Fruit fly (Drosophila melanogaster): ENCODE results near the gene TTLL4B.

DNA sequence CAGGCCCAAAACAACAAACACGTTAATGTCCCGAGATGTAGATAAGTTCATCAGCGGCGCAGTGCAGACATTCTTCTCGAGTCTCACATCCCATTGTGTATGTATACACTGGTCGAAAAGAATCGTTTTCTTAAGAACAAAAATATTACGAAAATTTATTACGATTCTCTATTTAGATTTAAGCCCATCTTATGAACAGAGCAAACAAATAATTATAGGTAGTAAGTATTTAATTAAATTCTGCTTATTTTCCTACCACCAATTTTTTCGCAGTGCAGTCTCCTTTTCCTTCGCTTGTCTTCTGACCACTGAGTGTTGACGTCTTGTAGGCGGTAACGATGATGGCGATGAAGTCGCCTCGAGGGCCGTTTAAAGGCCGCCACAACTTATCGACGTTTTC is 1.1 kb upstream of the TTLL4B start:
- TF ChIP-seq CTCF (optimal IDR thresholded peaks at IDR 0.05) (no peak), CG8478 (optimal IDR thresholded peaks at IDR 0.05) (no peak)

Data from S2 (cell line).